Worm (Caenorhabditis elegans) whole organism, midembryonic: ENCODE results near the gene C53B7.6.
"Not testable (repeated sequence)": the region's sequence is repeated elsewhere in the genome, so short reads cannot be mapped to it uniquely, and the experiment has no call there.

ENCODE experiments used
- T22C8.4 ChIP-seq: fragments of 200-800 bp; sonication (Bioruptor generic); IDR thresholded peaks from 2 replicates; pipeline ENCODE4 v1.3.6; 2022; ENCODE audit warnings: missing genetic modification characterization, missing compliant biosample characterization
- cog-1 ChIP-seq: sonication (generic microtip); optimal IDR thresholded peaks from 2 replicates; lab custom pipeline; 2016; ENCODE audit warnings: missing genetic modification characterization, missing compliant biosample characterization
- flt-1 ChIP-seq: fragments of 200-800 bp; sonication (Bioruptor generic); IDR thresholded peaks from 2 replicates; pipeline ENCODE4 v1.3.6; 2022; ENCODE audit warnings: missing genetic modification characterization, missing compliant biosample characterization
- tab-1 ChIP-seq: fragments of 200-800 bp; sonication (Bioruptor generic); IDR thresholded peaks from 2 replicates; pipeline ENCODE4 v1.3.6; 2022; ENCODE audit warnings: missing genetic modification characterization, missing compliant biosample characterization
- ztf-29 ChIP-seq: fragments of 200-800 bp; sonication (Bioruptor generic); IDR thresholded peaks from 2 replicates; pipeline ENCODE4 v1.3.6; 2022; ENCODE audit warnings: missing genetic modification reagents, missing genetic modification characterization, missing compliant biosample characterization

DNA sequence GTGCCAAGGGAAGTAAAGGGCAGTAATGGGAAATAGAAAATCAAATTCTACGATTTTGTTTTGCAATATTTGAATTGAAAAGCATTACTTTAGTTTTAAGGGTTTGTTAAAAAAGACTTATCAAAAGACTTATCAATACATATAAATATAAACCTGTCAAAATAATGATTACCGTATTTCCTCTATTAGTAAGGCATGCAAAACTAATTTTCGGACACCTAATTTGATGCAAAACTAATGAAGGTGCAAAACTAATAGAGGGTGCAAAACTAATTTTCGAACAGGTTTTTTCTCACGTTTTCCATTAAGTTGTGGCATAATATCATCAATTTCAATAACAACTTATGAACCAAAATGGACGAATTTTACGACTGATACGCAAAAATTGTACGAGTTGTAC is 13.2 kb upstream of the C53B7.6 start, which contains the start of gene F41C6.6:
- TF ChIP-seq flt-1 (GFP tag; lab: Robert Waterston, UW); T22C8.4; ztf-29 (GFP tag; lab: Robert Waterston, UW); cog-1 (tag; lab: Kevin White, UChicago); tab-1 (GFP tag; lab: Robert Waterston, UW): not testable (repeated sequence)
